Worm (Caenorhabditis elegans): ENCODE data around the gene F14D7.12.
A peak's percentile ranks its signal among the peaks of the same experiment; 100 is the strongest.

Gene F14D7.12

ce11 chrV:14316525-14316924 lies 16.7 kb downstream of the F14D7.12 start, which contains the start of gene F47B8.2:
F47B8.2 (minus strand) TSS chrV:14316625.
- no peak for TF ChIP-seq unc-3 (GFP tag; conservative IDR thresholded peaks at IDR 0.05)
- no peak for TF ChIP-seq unc-3 (tag; optimal IDR thresholded peaks at IDR 0.05)
- no peak for TF ChIP-seq syd-9 (tag; optimal IDR thresholded peaks at IDR 0.05)
- TF ChIP-seq unc-86 (tag; optimal IDR thresholded peaks at IDR 0.05) = no peak
- TF ChIP-seq mec-3 (tag; optimal IDR thresholded peaks at IDR 0.05; ENCODE audit: borderline replicate concordance) = no peak
- no peak for TF ChIP-seq ceh-45 (GFP tag; IDR thresholded peaks at IDR 0.05)
- no peak for TF ChIP-seq ceh-2 (tag; optimal IDR thresholded peaks at IDR 0.05)
- TF ChIP-seq sox-4 (tag; optimal IDR thresholded peaks at IDR 0.05) = no peak
- TF ChIP-seq gmeb-2 (tag; optimal IDR thresholded peaks at IDR 0.05) = no peak
- TF ChIP-seq rnt-1 (tag; optimal IDR thresholded peaks at IDR 0.05) = no peak
- TF ChIP-seq unc-42 (tag; optimal IDR thresholded peaks at IDR 0.05) = no peak
- TF ChIP-seq hlh-15 (tag; optimal IDR thresholded peaks at IDR 0.05) = no peak

- TF ChIP-seq unc-3 (GFP tag; conservative IDR thresholded peaks at IDR 0.05) = no peak
- no peak for TF ChIP-seq unc-3 (tag; optimal IDR thresholded peaks at IDR 0.05)
- TF ChIP-seq hlh-13 (GFP tag; optimal IDR thresholded peaks at IDR 0.05) = no peak
- TF ChIP-seq ama-1 (optimal IDR thresholded peaks at IDR 0.05) = no peak
- TF ChIP-seq T23F11.4 (GFP tag; optimal IDR thresholded peaks at IDR 0.05) = no peak
- no peak for TF ChIP-seq ceh-24 (tag; optimal IDR thresholded peaks at IDR 0.05)
- TF ChIP-seq hlh-30 (tag; optimal IDR thresholded peaks at IDR 0.05; ENCODE audit: insufficient read depth) = no peak
- TF ChIP-seq elt-4 (tag; optimal IDR thresholded peaks at IDR 0.05) = no peak
- TF ChIP-seq npax-4 (tag; optimal IDR thresholded peaks at IDR 0.05) = no peak
- TF ChIP-seq elt-2 (tag; optimal IDR thresholded peaks at IDR 0.05) = no peak
Observed at ce11 chrV:14317204-14317603, 17.4 kb downstream of the F14D7.12 start.

ce11 chrV:14317621-14318020 lies 17.8 kb downstream of the F14D7.12 start:
- TF ChIP-seq ahr-1 (tag; optimal IDR thresholded peaks at IDR 0.05) (no peak), ceh-30 (tag; optimal IDR thresholded peaks at IDR 0.05) (no peak), hlh-13 (GFP tag; optimal IDR thresholded peaks at IDR 0.05) (no peak), ceh-22 (tag; optimal IDR thresholded peaks at IDR 0.05) (no peak), ztf-16 (tag; optimal IDR thresholded peaks at IDR 0.05) (no peak), madf-2 (tag; optimal IDR thresholded peaks at IDR 0.05) (no peak), Y22D7AL.16 (tag; optimal IDR thresholded peaks at IDR 0.05) (no peak), K09A11.1 (tag; optimal IDR thresholded peaks at IDR 0.05; ENCODE audit: insufficient read depth) (no peak), npax-4 (tag; optimal IDR thresholded peaks at IDR 0.05) (no peak)

- TF ChIP-seq fkh-10 (GFP tag; optimal IDR thresholded peaks at IDR 0.05) = no peak
- TF ChIP-seq ceh-14 (tag; optimal IDR thresholded peaks at IDR 0.05) = no peak
- peak; percentile 76 for TF ChIP-seq mec-3 (tag; optimal IDR thresholded peaks at IDR 0.05; ENCODE audit: borderline replicate concordance)
- no peak for TF ChIP-seq ceh-18 (tag; optimal IDR thresholded peaks at IDR 0.05)
- no peak for TF ChIP-seq ceh-6 (GFP tag; optimal IDR thresholded peaks at IDR 0.05)
- peak; percentile 22 for TF ChIP-seq C08G9.2 (tag; optimal IDR thresholded peaks at IDR 0.05)
- TF ChIP-seq pag-3 (tag; optimal IDR thresholded peaks at IDR 0.05; ENCODE audit: borderline replicate concordance) = no peak
- TF ChIP-seq ceh-30 (tag; optimal IDR thresholded peaks at IDR 0.05) = no peak
Observed at ce11 chrV:14319101-14319781, 19.4 kb downstream of the F14D7.12 start, which contains the start of gene F47B8.13. F47B8.13 (minus strand) TSS chrV:14319731.

- TF ChIP-seq lin-11 (tag; optimal IDR thresholded peaks at IDR 0.05) (no peak), ceh-9 (tag; optimal IDR thresholded peaks at IDR 0.05) (no peak), mec-3 (tag; optimal IDR thresholded peaks at IDR 0.05; ENCODE audit: borderline replicate concordance) (no peak), F13H6.1 (tag; optimal IDR thresholded peaks at IDR 0.05) (no peak), rnt-1 (tag; optimal IDR thresholded peaks at IDR 0.05) (no peak), fax-1 (tag; optimal IDR thresholded peaks at IDR 0.05) (no peak), ceh-19 (GFP tag; optimal IDR thresholded peaks at IDR 0.05) (no peak), unc-55 (GFP tag; optimal IDR thresholded peaks at IDR 0.05) (no peak), pqm-1 (tag; optimal IDR thresholded peaks at IDR 0.05) (no peak), pha-4 (tag; optimal IDR thresholded peaks at IDR 0.05) (no peak), fkh-6 (tag; optimal IDR thresholded peaks at IDR 0.05) (no peak), ref-2 (tag; optimal IDR thresholded peaks at IDR 0.05) (no peak), pha-2 (tag; optimal IDR thresholded peaks at IDR 0.05) (no peak), ceh-22 (tag; optimal IDR thresholded peaks at IDR 0.05) (no peak), ceh-6 (GFP tag; optimal IDR thresholded peaks at IDR 0.05) (no peak), nfya-1 (tag; optimal IDR thresholded peaks at IDR 0.05) (no peak), ttx-3 (tag; optimal IDR thresholded peaks at IDR 0.05) (no peak)
Observed at ce11 chrV:14320246-14320645, 20.4 kb downstream of the F14D7.12 start, which contains the start of gene F47B8.14. F47B8.14 (plus strand) TSS chrV:14320546.

Data from whole organism, late embryonic.